Fruit fly (Drosophila melanogaster) whole organism, prepupa: Measurements from ENCODE around the gene amon.

Experiments
- Blimp-1 ChIP-seq: fragments of 200-800 bp; sonication (Bioruptor generic); optimal IDR thresholded peaks from 3 replicates; lab custom pipeline; 2017; ENCODE audit warnings: missing biosample characterization, missing genetic modification characterization, mild to moderate bottlenecking, moderate library complexity, missing genetic modification reagents
- CG10631 ChIP-seq: fragments of 200-800 bp; sonication (Bioruptor generic); optimal IDR thresholded peaks from 2 replicates; lab custom pipeline; 2016; ENCODE audit warnings: missing biosample characterization, missing genetic modification characterization
- CG10669 ChIP-seq: fragments of 200-800 bp; sonication (Bioruptor generic); optimal IDR thresholded peaks from 3 replicates; lab custom pipeline; 2018; ENCODE audit warnings: missing biosample characterization, mild to moderate bottlenecking, missing genetic modification characterization, moderate library complexity
- CG11762 ChIP-seq: fragments of 200-800 bp; sonication (Bioruptor generic); optimal IDR thresholded peaks from 3 replicates; lab custom pipeline; 2016; ENCODE audit warnings: missing biosample characterization, missing genetic modification characterization; ENCODE audit not compliant: insufficient read depth
- CG11902 ChIP-seq: fragments of 200-800 bp; sonication (Bioruptor generic); optimal IDR thresholded peaks from 3 replicates; lab custom pipeline; 2016; ENCODE audit warnings: missing biosample characterization, missing genetic modification characterization
- CG15336 ChIP-seq: fragments of 200-800 bp; sonication (Bioruptor generic); IDR thresholded peaks from 2 replicates; pipeline ENCODE4 v1.3.6; 2022; ENCODE audit warnings: missing biosample characterization, missing genetic modification characterization
- CG16779 ChIP-seq: fragments of 200-800 bp; sonication (Bioruptor generic); optimal IDR thresholded peaks from 3 replicates; lab custom pipeline; 2017; ENCODE audit warnings: missing biosample characterization, mild to moderate bottlenecking, missing genetic modification characterization
- CG3032 ChIP-seq: fragments of 200-800 bp; optimal IDR thresholded peaks from 2 replicates; lab custom pipeline; 2019; ENCODE audit warnings: missing biosample characterization, mild to moderate bottlenecking, missing genetic modification characterization, moderate library complexity
- CG31627 ChIP-seq: fragments of 200-800 bp; sonication (Bioruptor generic); optimal IDR thresholded peaks from 3 replicates; lab custom pipeline; 2016; ENCODE audit warnings: missing biosample characterization, missing genetic modification characterization
- CG32006 ChIP-seq: fragments of 200-800 bp; sonication (Bioruptor generic); optimal IDR thresholded peaks from 3 replicates; lab custom pipeline; 2017; ENCODE audit warnings: missing biosample characterization, mild to moderate bottlenecking, missing genetic modification characterization
- CG34406 ChIP-seq: fragments of 200-800 bp; sonication (Bioruptor generic); optimal IDR thresholded peaks from 3 replicates; lab custom pipeline; 2016; ENCODE audit warnings: missing biosample characterization, missing genetic modification characterization
- CG3919 ChIP-seq: fragments of 200-800 bp; sonication (Bioruptor generic); optimal IDR thresholded peaks from 3 replicates; lab custom pipeline; 2016; ENCODE audit warnings: missing biosample characterization, missing genetic modification characterization
- CG6163 ChIP-seq: fragments of 200-800 bp; sonication (Bioruptor generic); IDR thresholded peaks from 3 replicates; pipeline ENCODE4 v1.3.6; 2022; ENCODE audit warnings: missing biosample characterization, missing genetic modification characterization
- CG6276 ChIP-seq: fragments of 200-800 bp; sonication (Bioruptor generic); optimal IDR thresholded peaks from 2 replicates; lab custom pipeline; 2017; ENCODE audit warnings: missing biosample characterization, mild to moderate bottlenecking, missing genetic modification characterization
- CG6792 ChIP-seq: fragments of 200-800 bp; sonication (Bioruptor generic); optimal IDR thresholded peaks from 3 replicates; lab custom pipeline; 2016; ENCODE audit warnings: missing biosample characterization, missing genetic modification characterization
- CG6808 ChIP-seq: fragments of 200-800 bp; sonication (Bioruptor generic); optimal IDR thresholded peaks from 3 replicates; lab custom pipeline; 2017; ENCODE audit warnings: missing biosample characterization, missing genetic modification characterization, mild to moderate bottlenecking, moderate library complexity, missing genetic modification reagents
- CG6854 ChIP-seq: fragments of 200-800 bp; sonication (Bioruptor generic); optimal IDR thresholded peaks from 2 replicates; lab custom pipeline; 2017; ENCODE audit warnings: missing biosample characterization, mild to moderate bottlenecking, missing genetic modification characterization
- CG7368 ChIP-seq: fragments of 200-800 bp; sonication (Bioruptor generic); optimal IDR thresholded peaks from 3 replicates; lab custom pipeline; 2016; ENCODE audit warnings: missing biosample characterization, missing genetic modification characterization
- CG8119 ChIP-seq: fragments of 200-800 bp; sonication (Bioruptor generic); IDR thresholded peaks from 3 replicates; pipeline ENCODE4 v1.3.6; 2022; ENCODE audit warnings: missing biosample characterization, missing genetic modification characterization
- CG8319 ChIP-seq: fragments of 200-800 bp; sonication (Bioruptor generic); optimal IDR thresholded peaks from 3 replicates; lab custom pipeline; 2016; ENCODE audit warnings: missing biosample characterization, missing genetic modification characterization
- CG8632 ChIP-seq: fragments of 200-800 bp; sonication (Bioruptor generic); optimal IDR thresholded peaks from 3 replicates; lab custom pipeline; 2016; ENCODE audit warnings: missing biosample characterization, missing genetic modification characterization
- CG9139 ChIP-seq: fragments of 200-800 bp; sonication (Bioruptor generic); optimal IDR thresholded peaks from 3 replicates; lab custom pipeline; 2017; ENCODE audit warnings: missing biosample characterization, mild to moderate bottlenecking, missing genetic modification characterization
- Eip75B ChIP-seq: fragments of 200-800 bp; sonication (Bioruptor generic); optimal IDR thresholded peaks from 3 replicates; lab custom pipeline; 2016; ENCODE audit warnings: missing biosample characterization, missing genetic modification characterization
- Eip78C ChIP-seq: fragments of 200-800 bp; sonication (Bioruptor generic); peaks from one replicate; lab custom pipeline; 2016; ENCODE audit warnings: missing biosample characterization, missing genetic modification characterization
- Eip93F ChIP-seq: fragments of 200-800 bp; sonication (Bioruptor generic); optimal IDR thresholded peaks from 2 replicates; lab custom pipeline; 2016; ENCODE audit warnings: missing biosample characterization, mild to moderate bottlenecking, missing genetic modification characterization
- Ets96B ChIP-seq: fragments of 200-800 bp; optimal IDR thresholded peaks from 2 replicates; lab custom pipeline; 2019; ENCODE audit warnings: missing biosample characterization, mild to moderate bottlenecking, missing genetic modification characterization, moderate library complexity
- Gug ChIP-seq: fragments of 200-800 bp; sonication (Bioruptor generic); IDR thresholded peaks from 2 replicates; pipeline ENCODE4 v1.3.6; 2022; ENCODE audit warnings: missing biosample characterization, missing genetic modification characterization
- Hr38 ChIP-seq: sonication (Bioruptor generic); optimal IDR thresholded peaks from 2 replicates; lab custom pipeline; 2016; ENCODE audit warnings: missing biosample characterization, missing genetic modification characterization
- Hr39 ChIP-seq: fragments of 200-800 bp; sonication (Bioruptor generic); optimal IDR thresholded peaks from 2 replicates; lab custom pipeline; 2016; ENCODE audit warnings: missing biosample characterization, missing genetic modification characterization
- Hr4 ChIP-seq: fragments of 200-800 bp; sonication (Bioruptor generic); optimal IDR thresholded peaks from 3 replicates; lab custom pipeline; 2016; ENCODE audit warnings: missing biosample characterization, missing genetic modification characterization
- Lpt ChIP-seq: fragments of 200-800 bp; sonication (Bioruptor generic); optimal IDR thresholded peaks from 3 replicates; lab custom pipeline; 2016; ENCODE audit warnings: missing biosample characterization, missing genetic modification characterization
- Met ChIP-seq: fragments of 200-800 bp; sonication (Bioruptor generic); optimal IDR thresholded peaks from 3 replicates; lab custom pipeline; 2016; ENCODE audit warnings: missing biosample characterization, missing genetic modification characterization
- OdsH ChIP-seq: fragments of 200-800 bp; sonication (Bioruptor generic); optimal IDR thresholded peaks from 3 replicates; lab custom pipeline; 2016; ENCODE audit warnings: missing biosample characterization, missing genetic modification characterization
- Smox ChIP-seq: fragments of 200-800 bp; sonication (Bioruptor generic); optimal IDR thresholded peaks from 3 replicates; lab custom pipeline; 2016; ENCODE audit warnings: missing biosample characterization, missing genetic modification characterization
- Sox14 ChIP-seq: fragments of 200-800 bp; sonication (Bioruptor generic); optimal IDR thresholded peaks from 3 replicates; lab custom pipeline; 2016; ENCODE audit warnings: missing biosample characterization, missing genetic modification characterization
- Sox15 ChIP-seq: fragments of 200-800 bp; sonication (Bioruptor generic); optimal IDR thresholded peaks from 3 replicates; lab custom pipeline; 2016; ENCODE audit warnings: missing biosample characterization, missing genetic modification characterization
- acj6 ChIP-seq: fragments of 200-800 bp; sonication (Bioruptor generic); optimal IDR thresholded peaks from 3 replicates; lab custom pipeline; 2016; ENCODE audit warnings: missing biosample characterization, missing genetic modification characterization
- cyc ChIP-seq: fragments of 200-800 bp; sonication (Bioruptor generic); optimal IDR thresholded peaks from 3 replicates; lab custom pipeline; 2016; ENCODE audit warnings: missing biosample characterization, missing genetic modification characterization
- dac ChIP-seq: fragments of 200-800 bp; sonication (Bioruptor generic); optimal IDR thresholded peaks from 2 replicates; lab custom pipeline; 2017; ENCODE audit warnings: missing biosample characterization, mild to moderate bottlenecking, missing genetic modification characterization
- dsx ChIP-seq: fragments of 200-800 bp; optimal IDR thresholded peaks from 3 replicates; lab custom pipeline; 2019; ENCODE audit warnings: missing biosample characterization, mild to moderate bottlenecking, missing genetic modification characterization, moderate library complexity; ENCODE audit not compliant: poor library complexity, severe bottlenecking
- eg ChIP-seq: fragments of 200-800 bp; sonication (Bioruptor generic); IDR thresholded peaks from 3 replicates; pipeline ENCODE4 v1.3.6; 2022; ENCODE audit warnings: missing biosample characterization, missing genetic modification characterization
- esn ChIP-seq: fragments of 200-800 bp; sonication (Bioruptor generic); optimal IDR thresholded peaks from 2 replicates; lab custom pipeline; 2016; ENCODE audit warnings: missing biosample characterization, mild to moderate bottlenecking, missing genetic modification characterization, moderate library complexity
- fd59A ChIP-seq: fragments of 200-800 bp; sonication (Bioruptor generic); optimal IDR thresholded peaks from 2 replicates; lab custom pipeline; 2017; ENCODE audit warnings: missing biosample characterization, mild to moderate bottlenecking, missing genetic modification characterization, missing genetic modification reagents
- fd85E ChIP-seq: fragments of 200-800 bp; sonication (Bioruptor generic); optimal IDR thresholded peaks from 3 replicates; lab custom pipeline; 2016; ENCODE audit warnings: missing biosample characterization, missing genetic modification characterization
- fkh ChIP-seq: fragments of 200-800 bp; sonication (Bioruptor generic); optimal IDR thresholded peaks from 3 replicates; lab custom pipeline; 2017; ENCODE audit warnings: missing biosample characterization, mild to moderate bottlenecking, missing genetic modification characterization, moderate library complexity
- lz ChIP-seq: fragments of 200-800 bp; sonication (Bioruptor generic); optimal IDR thresholded peaks from 3 replicates; lab custom pipeline; 2016; ENCODE audit warnings: missing biosample characterization, missing genetic modification characterization
- net ChIP-seq: fragments of 200-800 bp; sonication (Bioruptor generic); optimal IDR thresholded peaks from 3 replicates; lab custom pipeline; 2016; ENCODE audit warnings: missing biosample characterization, missing genetic modification characterization
- pdm3 ChIP-seq: fragments of 200-800 bp; sonication (Bioruptor generic); optimal IDR thresholded peaks from 3 replicates; lab custom pipeline; 2016; ENCODE audit warnings: missing biosample characterization, missing genetic modification characterization
- salr ChIP-seq, 2 experiments: fragments of 200-800 bp; sonication (Bioruptor generic); optimal IDR thresholded peaks; 3 replicates each; lab custom pipeline; 2016 to 2018; ENCODE audit warnings: missing biosample characterization in 2 of 2, missing genetic modification characterization in 2 of 2, mild to moderate bottlenecking in 1 of 2
- svp ChIP-seq: fragments of 200-800 bp; sonication (Bioruptor generic); peaks from one replicate; lab custom pipeline; 2016; ENCODE audit warnings: missing biosample characterization, missing genetic modification characterization
- topi ChIP-seq: fragments of 200-800 bp; sonication (Bioruptor generic); optimal IDR thresholded peaks from 3 replicates; lab custom pipeline; 2016; ENCODE audit warnings: missing biosample characterization, missing genetic modification characterization
- vri ChIP-seq: fragments of 200-800 bp; sonication (Bioruptor generic); optimal IDR thresholded peaks from 3 replicates; lab custom pipeline; 2016; ENCODE audit warnings: missing biosample characterization, mild to moderate bottlenecking, missing genetic modification characterization

amon gene

dm6 chr3R:26714109-26714576, at the start of gene amon:
Gene amon, minus strand, starts transcription at chr3R:26714159.
- TF ChIP-seq lz (GFP tag; lab: Kevin White, UChicago) (peak; percentile 96), topi (peak; percentile 94), vri (GFP tag; lab: Kevin White, UChicago) (peak; percentile 90), CG16779 (tag; lab: Kevin White, UChicago) (peak; percentile 96), eg (GFP tag; lab: Robert Waterston, UW) (peak; percentile 99), CG8319 (GFP tag; lab: Kevin White, UChicago) (peak; percentile 95), salr (GFP tag; optimal IDR thresholded peaks at IDR 0.05; lab: Kevin White, UChicago) (peak; percentile 86 to 96), dsx (GFP tag; lab: Kevin White, UChicago) (peak; percentile 94), fd59A (peak; percentile 93), CG32006 (GFP tag; lab: Kevin White, UChicago) (peak; percentile 96), cyc (GFP tag; lab: Kevin White, UChicago) (peak; percentile 97), CG8632 (GFP tag; lab: Kevin White, UChicago) (peak; percentile 91), CG9139 (peak; percentile 95), svp (GFP tag; lab: Kevin White, UChicago) (peak; percentile 97), Sox14 (GFP tag; lab: Kevin White, UChicago) (peak; percentile 95), Lpt (GFP tag; lab: Kevin White, UChicago) (peak; percentile 88), CG6163 (GFP tag; lab: Robert Waterston, UW) (peak; percentile 98), esn (GFP tag; lab: Kevin White, UChicago) (peak; percentile 95), Eip78C (GFP tag; lab: Kevin White, UChicago) (peak; percentile 98), CG10631 (GFP tag; lab: Kevin White, UChicago) (peak; percentile 97), Blimp-1 (GFP tag; lab: Kevin White, UChicago) (peak; percentile 78), fkh (GFP tag; lab: Kevin White, UChicago) (peak; percentile 89), CG3032 (tag; lab: Kevin White, UChicago) (peak; percentile 96), fd85E (GFP tag; lab: Kevin White, UChicago) (peak; percentile 84), Ets96B (tag; lab: Kevin White, UChicago) (peak; percentile 96), pdm3 (GFP tag; lab: Kevin White, UChicago) (peak; percentile 96), Hr4 (GFP tag; lab: Kevin White, UChicago) (peak; percentile 97), Hr38 (GFP tag; lab: Kevin White, UChicago) (peak; percentile 71), CG11902 (GFP tag; lab: Kevin White, UChicago) (peak; percentile 97), CG7368 (GFP tag; lab: Kevin White, UChicago) (peak; percentile 97), Eip75B (GFP tag; lab: Kevin White, UChicago) (peak; percentile 97), Hr39 (GFP tag; lab: Kevin White, UChicago) (peak; percentile 96), CG8119 (peak; percentile 95), acj6 (peak; percentile 95), CG10669 (GFP tag; lab: Kevin White, UChicago) (peak; percentile 96), CG15336 (GFP tag; lab: Robert Waterston, UW) (peak; percentile 96), Eip93F (GFP tag; lab: Kevin White, UChicago) (peak; percentile 68), net (GFP tag; lab: Kevin White, UChicago) (peak; percentile 95), dac (GFP tag; lab: Kevin White, UChicago) (peak; percentile 96), CG34406 (GFP tag; lab: Kevin White, UChicago) (peak; percentile 92), CG3919 (GFP tag; lab: Kevin White, UChicago) (peak; percentile 97), CG6808 (GFP tag; lab: Kevin White, UChicago) (peak; percentile 94), CG6854 (peak; percentile 90), CG6276 (GFP tag; lab: Kevin White, UChicago) (peak; percentile 95), Met (GFP tag; lab: Kevin White, UChicago) (peak; percentile 95), OdsH (GFP tag; lab: Kevin White, UChicago) (peak; percentile 95), Smox (GFP tag; lab: Kevin White, UChicago) (peak; percentile 92), Gug (GFP tag; lab: Robert Waterston, UW) (peak; percentile 97), Sox15 (GFP tag; lab: Kevin White, UChicago) (peak; percentile 94), CG6792 (GFP tag; lab: Kevin White, UChicago) (peak; percentile 97), CG11762 (GFP tag; lab: Kevin White, UChicago) (peak; percentile 94), CG31627 (GFP tag; lab: Kevin White, UChicago) (peak; percentile 96)
